Fruit fly (Drosophila melanogaster): ENCODE measurements around the gene PolD1.

The PolD1 gene

dm6 chr3L:16021064-16021683 lies 33.6 kb upstream of the PolD1 start (continued):
- TF ChIP-seq Antp (GFP tag; optimal IDR thresholded peaks at IDR 0.05) (peak; percentile 42), dysf (GFP tag; IDR thresholded peaks at IDR 0.05) (peak; percentile 36; the same call in 1 of the 3 replicates), CG17802 (tag; optimal IDR thresholded peaks at IDR 0.05) (peak; percentile 9), p53 (GFP tag; optimal IDR thresholded peaks at IDR 0.05) (no peak), Lim3 (GFP tag; IDR thresholded peaks at IDR 0.05) (no peak), her (GFP tag; optimal IDR thresholded peaks at IDR 0.05) (peak; percentile 28), z (GFP tag; IDR thresholded peaks at IDR 0.05) (no peak), MTF-1 (GFP tag; optimal IDR thresholded peaks at IDR 0.05; ENCODE audit: borderline replicate concordance) (no peak), CG2875 (GFP tag; optimal IDR thresholded peaks at IDR 0.05) (no peak), pita (GFP tag; optimal IDR thresholded peaks at IDR 0.05) (no peak), CG18599 (GFP tag; optimal IDR thresholded peaks at IDR 0.05) (no peak), chm (GFP tag; IDR thresholded peaks at IDR 0.05) (peak; percentile 54; the same call in 1 of the 2 replicates), CG17328 (GFP tag; IDR thresholded peaks at IDR 0.05) (peak; percentile 63), Doc3 (GFP tag; IDR thresholded peaks at IDR 0.05; ENCODE audit: partially characterized antibody) (no peak), pan (optimal IDR thresholded peaks at IDR 0.05) (peak in 1 of 2 experiments; percentile 70), pan (GFP tag; optimal IDR thresholded peaks at IDR 0.05 in 1 of 2, IDR thresholded peaks at IDR 0.05 in 1 of 2) (peak in 1 of 2 experiments; percentile 76), CG11504 (tag; optimal IDR thresholded peaks at IDR 0.05) (peak; percentile 54), chinmo (GFP tag; IDR thresholded peaks at IDR 0.05; ENCODE audit: partially characterized antibody) (no peak), CG12659 (GFP tag; optimal IDR thresholded peaks at IDR 0.05) (no peak), CG9215 (GFP tag; IDR thresholded peaks at IDR 0.05) (no peak), otp (GFP tag; IDR thresholded peaks at IDR 0.05) (peak; percentile 36; the same call in 1 of the 3 replicates), CG9609 (GFP tag; optimal IDR thresholded peaks at IDR 0.05) (peak; percentile 4), CG30403 (GFP tag; optimal IDR thresholded peaks at IDR 0.05) (peak; percentile 52), Dref (GFP tag; IDR thresholded peaks at IDR 0.05) (no peak), ash1 (GFP tag; optimal IDR thresholded peaks at IDR 0.05) (no peak), CG8765 (GFP tag; IDR thresholded peaks at IDR 0.05) (peak; percentile 84), Optix (GFP tag; IDR thresholded peaks at IDR 0.05) (no peak), tgo (GFP tag; IDR thresholded peaks at IDR 0.05) (peak; percentile 40; the same call in 2 of the 3 replicates), Atf-2 (GFP tag; optimal IDR thresholded peaks at IDR 0.05) (peak; percentile 60), pb (GFP tag; optimal IDR thresholded peaks at IDR 0.05) (peak; percentile 21), CG3726 (GFP tag; IDR thresholded peaks at IDR 0.05) (0 out of 3 replicates have a peak, but pooled peaks have one; percentile 8), CG14710 (tag; optimal IDR thresholded peaks at IDR 0.05) (peak; percentile 82), E2f2 (GFP tag; IDR thresholded peaks at IDR 0.05) (peak; percentile 18; the same call in 1 of the 2 replicates), gro (GFP tag; optimal IDR thresholded peaks at IDR 0.05) (no peak), ERR (GFP tag; optimal IDR thresholded peaks at IDR 0.05) (no peak), CG8281 (tag; optimal IDR thresholded peaks at IDR 0.05) (no peak), Aef1 (GFP tag; IDR thresholded peaks at IDR 0.05) (no peak), CG33557 (GFP tag; optimal IDR thresholded peaks at IDR 0.05) (peak; percentile 70), ro (GFP tag; IDR thresholded peaks at IDR 0.05) (no peak), salm (tag; optimal IDR thresholded peaks at IDR 0.05) (no peak), CG2678 (tag; optimal IDR thresholded peaks at IDR 0.05) (peak; percentile 42), unpg (GFP tag; optimal IDR thresholded peaks at IDR 0.05) (peak; percentile 65), bowl (GFP tag; IDR thresholded peaks at IDR 0.05) (no peak), CG1603 (tag; optimal IDR thresholded peaks at IDR 0.05) (peak; percentile 87), Deaf1 (tag; optimal IDR thresholded peaks at IDR 0.05) (no peak), gfzf (GFP tag; optimal IDR thresholded peaks at IDR 0.05) (no peak), seq (GFP tag; IDR thresholded peaks at IDR 0.05) (no peak), Dip2 (GFP tag; IDR thresholded peaks at IDR 0.05) (no peak), CG10565 (GFP tag; optimal IDR thresholded peaks at IDR 0.05) (no peak), CG8924 (tag; optimal IDR thresholded peaks at IDR 0.05) (peak; percentile 73)
